Worm (Caenorhabditis elegans) whole organism, young adult: ENCODE data around the gene F45D3.2.

ENCODE experiments used
- F39B2.1 ChIP-seq: fragments of 200-800 bp; sonication (Bioruptor generic); IDR thresholded peaks from 2 replicates; pipeline ENCODE4 v1.3.6; 2022; ENCODE audit warnings: missing genetic modification reagents, missing genetic modification characterization, missing compliant biosample characterization
- athp-1 ChIP-seq: sonication (generic microtip); optimal IDR thresholded peaks from 2 replicates; lab custom pipeline; 2017; ENCODE audit warnings: mild to moderate bottlenecking, missing genetic modification characterization, missing compliant biosample characterization
- dpl-1 ChIP-seq: fragments of 150-350 bp; optimal IDR thresholded peaks from 2 replicates; lab custom pipeline; 2014; ENCODE audit warnings: missing biosample characterization, missing genetic modification reagents, missing genetic modification characterization
- ets-4 ChIP-seq: fragments of 200-800 bp; sonication (Bioruptor generic); optimal IDR thresholded peaks from 2 replicates; lab custom pipeline; 2018; ENCODE audit warnings: mild to moderate bottlenecking, missing genetic modification characterization, missing compliant biosample characterization
- him-1 ChIP-seq: sonication (generic microtip); optimal IDR thresholded peaks from 2 replicates; lab custom pipeline; 2016; ENCODE audit warnings: missing genotype, missing genetic modification reagents, missing genetic modification characterization, missing compliant biosample characterization
- lin-54 ChIP-seq: fragments of 200-800 bp; sonication (Bioruptor generic); optimal IDR thresholded peaks from 2 replicates; lab custom pipeline; 2018; ENCODE audit warnings: mild to moderate bottlenecking, missing genetic modification characterization, missing compliant biosample characterization
- mel-28 ChIP-seq: sonication (generic microtip); optimal IDR thresholded peaks from 2 replicates; lab custom pipeline; 2016; ENCODE audit warnings: borderline replicate concordance, mild to moderate bottlenecking, missing genetic modification characterization, missing compliant biosample characterization
- sdz-38 ChIP-seq: sonication (generic microtip); optimal IDR thresholded peaks from 2 replicates; lab custom pipeline; 2016; ENCODE audit warnings: missing genotype, missing genetic modification characterization, missing compliant biosample characterization
- snpc-4 ChIP-seq, 5 experiments: fragments of 150-350 bp in 1 of 5; sonication (generic microtip) in 4 of 5; optimal IDR thresholded peaks; 2 replicates each; lab custom pipeline; 2014 to 2018; ENCODE audit warnings: missing genetic modification characterization in 5 of 5, missing biosample characterization in 3 of 5, antibody characterized with exemption in 2 of 5, mild to moderate bottlenecking in 2 of 5, missing compliant biosample characterization in 2 of 5, missing genotype in 2 of 5, moderate library complexity in 2 of 5, missing genetic modification reagents in 1 of 5
- unc-62 ChIP-seq: fragments of 150-350 bp; optimal IDR thresholded peaks from 2 replicates; lab custom pipeline; 2014; ENCODE audit warnings: missing biosample characterization, missing genetic modification reagents, missing genetic modification characterization
- zim-3 ChIP-seq: sonication (generic microtip); optimal IDR thresholded peaks from 2 replicates; lab custom pipeline; 2017; ENCODE audit warnings: mild to moderate bottlenecking, missing genetic modification characterization, moderate library complexity, missing compliant biosample characterization
- ztf-18 ChIP-seq: sonication (generic microtip); optimal IDR thresholded peaks from 2 replicates; lab custom pipeline; 2016; ENCODE audit warnings: missing genotype, mild to moderate bottlenecking, missing genetic modification characterization, missing compliant biosample characterization
- ztf-28 ChIP-seq: fragments of 200-800 bp; sonication (Bioruptor generic); IDR thresholded peaks from 2 replicates; pipeline ENCODE4 v1.3.6; 2022; ENCODE audit warnings: missing genetic modification reagents, missing genetic modification characterization, missing compliant biosample characterization

DNA sequence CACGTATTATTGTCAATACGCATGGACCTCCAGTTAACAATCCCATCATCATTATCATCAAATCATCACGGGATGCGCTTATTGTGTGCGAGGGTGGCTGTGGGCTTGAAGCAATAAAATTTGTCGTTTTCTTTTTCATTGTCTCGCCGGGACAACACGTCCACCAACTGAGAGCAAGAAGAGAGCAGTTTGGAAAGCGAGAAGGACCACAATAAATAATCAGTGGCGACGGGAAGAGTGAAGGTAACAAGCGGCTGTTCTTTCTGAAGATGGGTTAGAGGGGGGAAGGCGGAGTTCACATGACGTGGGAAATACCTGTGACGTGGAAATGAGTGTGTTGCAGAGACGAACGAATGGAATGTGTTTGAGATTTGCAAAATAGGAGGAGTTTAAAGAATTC lies 22.1 kb upstream of the F45D3.2 start:
- TF ChIP-seq athp-1 (tag; lab: Kevin White, UChicago) (no peak), F39B2.1 (GFP tag; lab: Robert Waterston, UW) (no peak), dpl-1 (no peak), sdz-38 (tag; lab: Kevin White, UChicago) (no peak), ztf-18 (tag; lab: Kevin White, UChicago) (no peak), ets-4 (no peak), snpc-4 (GFP tag; optimal IDR thresholded peaks at IDR 0.05; lab: Kevin White, UChicago) (no peak), snpc-4 (tag; optimal IDR thresholded peaks at IDR 0.05; lab: Kevin White, UChicago) (no peak), lin-54 (no peak), zim-3 (tag; lab: Kevin White, UChicago) (no peak), mel-28 (tag; lab: Kevin White, UChicago) (no peak), him-1 (no peak), unc-62 (GFP tag; lab: Kevin White, UChicago) (no peak), ztf-28 (GFP tag; lab: Robert Waterston, UW) (no peak)
